Fruit fly (Drosophila melanogaster) Kc167 (cell line): Measurements from ENCODE around the gene Nup98-96.

Experiments used
- Myc ChIP-seq: fragments of >200 bp; optimal IDR thresholded peaks from 2 replicates; lab custom pipeline; 2017; ENCODE audit warnings: missing external identifiers
- insv ChIP-seq: fragments of >200 bp; optimal IDR thresholded peaks from 3 replicates; lab custom pipeline; 2018; ENCODE audit warnings: missing external identifiers
- psq ChIP-seq: fragments of >200 bp; optimal IDR thresholded peaks from 2 replicates; lab custom pipeline; 2017; ENCODE audit warnings: missing external identifiers
- ttk ChIP-seq: sonication (Bioruptor generic); optimal IDR thresholded peaks from 2 replicates; lab custom pipeline; 2017; ENCODE audit warnings: missing external identifiers

DNA sequence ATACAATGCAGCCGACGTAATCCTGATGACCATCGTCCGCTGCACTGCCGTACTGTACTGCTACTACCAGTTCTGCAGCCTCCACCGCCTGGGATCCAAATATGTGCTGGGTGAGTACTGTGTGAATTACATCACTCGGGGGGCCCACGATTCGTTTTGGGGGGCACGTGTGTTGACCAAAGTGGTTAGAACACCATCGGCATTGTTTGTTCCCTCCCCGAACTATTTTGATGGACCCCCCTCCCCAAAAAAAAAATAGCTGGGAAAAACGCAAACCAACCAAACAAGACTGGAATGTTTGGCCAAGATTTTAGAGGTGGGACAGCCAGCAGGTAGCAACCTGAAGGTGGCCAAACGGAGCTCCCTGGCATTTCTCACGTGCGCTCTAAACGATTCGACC lies 34.0 kb downstream of the Nup98-96 start:
- no peak for TF ChIP-seq insv
- no peak for TF ChIP-seq psq
- no peak for TF ChIP-seq ttk (lab: Kevin White, UChicago)
- TF ChIP-seq Myc (lab: Kevin White, UChicago), result no peak
